Fruit fly (Drosophila melanogaster) whole organism, embryonic: ENCODE measurements around the gene Sry-alpha.
A peak's percentile ranks its signal among the peaks of the same experiment; 100 is the strongest.

Experiments
- Ada2b ChIP-seq: fragments of 200-800 bp; sonication (Bioruptor generic); IDR thresholded peaks from 2 replicates; pipeline ENCODE4 v1.3.6; 2022; ENCODE audit warnings: missing biosample characterization, missing genetic modification characterization
- Asciz ChIP-seq: fragments of 200-800 bp; sonication (Bioruptor generic); optimal IDR thresholded peaks from 2 replicates; lab custom pipeline; 2017; ENCODE audit warnings: missing biosample characterization, mild to moderate bottlenecking, missing genetic modification characterization, missing genetic modification reagents
- Atf-2 ChIP-seq: fragments of 200-800 bp; sonication (Bioruptor generic); optimal IDR thresholded peaks from 2 replicates; lab custom pipeline; 2016; ENCODE audit warnings: missing biosample characterization, missing genetic modification characterization
- CG1024 ChIP-seq: fragments of 200-800 bp; sonication (Bioruptor generic); IDR thresholded peaks from 2 replicates; pipeline ENCODE4 v1.3.6; 2022; ENCODE audit warnings: missing biosample characterization, missing genetic modification characterization
- CG10565 ChIP-seq: fragments of 200-800 bp; sonication (Bioruptor generic); optimal IDR thresholded peaks from 3 replicates; lab custom pipeline; 2016; ENCODE audit warnings: missing biosample characterization, mild to moderate bottlenecking, missing genetic modification characterization
- CG11085 ChIP-seq: fragments of 200-800 bp; sonication (Bioruptor generic); IDR thresholded peaks from 2 replicates; pipeline ENCODE4 v1.3.6; 2022; ENCODE audit warnings: missing biosample characterization, missing genetic modification characterization
- CG12299 ChIP-seq: fragments of 200-800 bp; sonication (Bioruptor generic); optimal IDR thresholded peaks from 2 replicates; lab custom pipeline; 2018; ENCODE audit warnings: missing biosample characterization, mild to moderate bottlenecking, missing genetic modification characterization
- CG12769 ChIP-seq: fragments of 200-800 bp; sonication (Bioruptor generic); optimal IDR thresholded peaks from 2 replicates; lab custom pipeline; 2019; ENCODE audit warnings: missing biosample characterization, mild to moderate bottlenecking, missing genetic modification characterization, moderate library complexity
- CG13775 ChIP-seq: fragments of 200-800 bp; sonication (Bioruptor generic); optimal IDR thresholded peaks from 3 replicates; lab custom pipeline; 2017; ENCODE audit warnings: missing biosample characterization, mild to moderate bottlenecking, missing genetic modification characterization
- CG14050 ChIP-seq: fragments of 200-800 bp; sonication (Bioruptor generic); IDR thresholded peaks from 3 replicates; pipeline ENCODE4 v1.3.6; 2022; ENCODE audit warnings: missing biosample characterization, missing genetic modification characterization
- CG14710 ChIP-seq: fragments of 200-800 bp; sonication (Bioruptor generic); optimal IDR thresholded peaks from 3 replicates; lab custom pipeline; 2019; ENCODE audit warnings: missing biosample characterization, mild to moderate bottlenecking, missing genetic modification characterization, moderate library complexity
- CG15514 ChIP-seq: fragments of 200-800 bp; sonication (Bioruptor generic); optimal IDR thresholded peaks from 3 replicates; lab custom pipeline; 2017; ENCODE audit warnings: missing biosample characterization, missing genetic modification characterization, mild to moderate bottlenecking, moderate library complexity, missing genetic modification reagents
- CG17912 ChIP-seq: fragments of 200-800 bp; sonication (Bioruptor generic); optimal IDR thresholded peaks from 2 replicates; lab custom pipeline; 2018; ENCODE audit warnings: missing biosample characterization, mild to moderate bottlenecking, missing genetic modification characterization
- CG18764 ChIP-seq: fragments of 200-800 bp; sonication (Bioruptor generic); optimal IDR thresholded peaks from 3 replicates; lab custom pipeline; 2016; ENCODE audit warnings: missing biosample characterization, missing genetic modification characterization
- CG2199 ChIP-seq: fragments of 200-800 bp; sonication (Bioruptor generic); IDR thresholded peaks from 3 replicates; pipeline ENCODE4 v1.3.6; 2022; ENCODE audit warnings: missing biosample characterization, missing genetic modification characterization
- CG3407 ChIP-seq: fragments of 200-800 bp; sonication (Bioruptor generic); optimal IDR thresholded peaks from 2 replicates; lab custom pipeline; 2018; ENCODE audit warnings: missing biosample characterization, mild to moderate bottlenecking, missing genetic modification characterization
- CG42726 ChIP-seq: fragments of 200-800 bp; sonication (Bioruptor generic); IDR thresholded peaks from 2 replicates; pipeline ENCODE4 v1.3.6; 2022; ENCODE audit warnings: missing biosample characterization, missing genetic modification characterization; ENCODE audit not compliant: partially characterized antibody
- CG6175 ChIP-seq: fragments of 200-800 bp; sonication (Bioruptor generic); IDR thresholded peaks from 3 replicates; pipeline ENCODE4 v1.3.6; 2022; ENCODE audit warnings: missing biosample characterization, missing genetic modification characterization
- CG6765 ChIP-seq: fragments of 200-800 bp; sonication (Bioruptor generic); optimal IDR thresholded peaks from 3 replicates; lab custom pipeline; 2017; ENCODE audit warnings: missing biosample characterization, mild to moderate bottlenecking, missing genetic modification characterization
- CG7271 ChIP-seq: fragments of 200-800 bp; sonication (Bioruptor generic); optimal IDR thresholded peaks from 2 replicates; lab custom pipeline; 2018; ENCODE audit warnings: missing biosample characterization, mild to moderate bottlenecking, missing genetic modification characterization, moderate library complexity
- CG7556 ChIP-seq: fragments of 200-800 bp; sonication (Bioruptor generic); optimal IDR thresholded peaks from 2 replicates; lab custom pipeline; 2017; ENCODE audit warnings: missing biosample characterization, mild to moderate bottlenecking, missing genetic modification characterization
- D19A ChIP-seq: fragments of 200-800 bp; optimal IDR thresholded peaks from 3 replicates; lab custom pipeline; 2019; ENCODE audit warnings: missing biosample characterization, mild to moderate bottlenecking, missing genetic modification characterization, moderate library complexity
- E2f2 ChIP-seq: fragments of 200-800 bp; sonication (Bioruptor generic); IDR thresholded peaks from 2 replicates; pipeline ENCODE4 v1.3.6; 2022; ENCODE audit warnings: missing biosample characterization, missing genetic modification characterization
- Elba2 ChIP-seq: fragments of 200-800 bp; sonication (Bioruptor generic); optimal IDR thresholded peaks from 3 replicates; lab custom pipeline; 2016; ENCODE audit warnings: missing biosample characterization, missing genetic modification characterization
- H15 ChIP-seq: fragments of 200-800 bp; sonication (Bioruptor generic); IDR thresholded peaks from 3 replicates; pipeline ENCODE4 v1.3.6; 2022; ENCODE audit warnings: missing biosample characterization, missing genetic modification characterization
- Hey ChIP-seq: fragments of 200-800 bp; sonication (Bioruptor generic); optimal IDR thresholded peaks from 3 replicates; lab custom pipeline; 2018; ENCODE audit warnings: missing biosample characterization, mild to moderate bottlenecking, missing genetic modification characterization
- HmgD ChIP-seq: fragments of 200-800 bp; sonication (Bioruptor generic); optimal IDR thresholded peaks from 3 replicates; lab custom pipeline; 2016; ENCODE audit warnings: missing biosample characterization, missing genetic modification characterization
- Myb ChIP-seq: fragments of 200-800 bp; sonication (Bioruptor generic); optimal IDR thresholded peaks from 2 replicates; lab custom pipeline; 2016; ENCODE audit warnings: missing biosample characterization, missing genetic modification characterization
- Neu2 ChIP-seq: fragments of 200-800 bp; sonication (Bioruptor generic); optimal IDR thresholded peaks from 3 replicates; lab custom pipeline; 2016; ENCODE audit warnings: missing biosample characterization, missing genetic modification characterization, borderline replicate concordance
- Vsx1 ChIP-seq: fragments of 200-800 bp; sonication (Bioruptor generic); optimal IDR thresholded peaks from 2 replicates; lab custom pipeline; 2017; ENCODE audit warnings: missing biosample characterization, mild to moderate bottlenecking, missing genetic modification characterization, missing genetic modification reagents
- Xbp1 ChIP-seq: fragments of 200-800 bp; sonication (Bioruptor generic); optimal IDR thresholded peaks from 3 replicates; lab custom pipeline; 2016; ENCODE audit warnings: missing biosample characterization, mild to moderate bottlenecking, missing genetic modification characterization
- ara ChIP-seq: fragments of 200-800 bp; sonication (Bioruptor generic); IDR thresholded peaks from 2 replicates; pipeline ENCODE4 v1.3.6; 2022; ENCODE audit warnings: missing biosample characterization, missing genetic modification characterization
- bbx ChIP-seq: fragments of 200-800 bp; sonication (Bioruptor generic); IDR thresholded peaks from 2 replicates; pipeline ENCODE4 v1.3.6; 2022; ENCODE audit warnings: missing biosample characterization, missing genetic modification characterization; ENCODE audit not compliant: partially characterized antibody
- chinmo ChIP-seq: fragments of 200-800 bp; sonication (Bioruptor generic); IDR thresholded peaks from 4 replicates; pipeline ENCODE4 v1.3.6; 2022; ENCODE audit warnings: missing biosample characterization, missing genetic modification characterization; ENCODE audit not compliant: partially characterized antibody
- croc ChIP-seq: fragments of 200-800 bp; sonication (Bioruptor generic); conservative IDR thresholded peaks from 3 replicates; pipeline ENCODE4 v1.3.6; 2022; ENCODE audit warnings: missing biosample characterization, missing genetic modification characterization
- crp ChIP-seq, 2 experiments: fragments of 200-800 bp; sonication (Bioruptor generic); optimal IDR thresholded peaks; 2 replicates in 1 of 2; 3 replicates in 1 of 2; lab custom pipeline; 2017; ENCODE audit warnings: missing biosample characterization in 2 of 2, missing genetic modification characterization in 2 of 2, mild to moderate bottlenecking in 1 of 2, moderate library complexity in 1 of 2
- eyg ChIP-seq: fragments of 200-800 bp; sonication (Bioruptor generic); optimal IDR thresholded peaks from 3 replicates; lab custom pipeline; 2016; ENCODE audit warnings: missing biosample characterization, missing genetic modification characterization
- gcm2 ChIP-seq: fragments of 200-800 bp; sonication (Bioruptor generic); optimal IDR thresholded peaks from 2 replicates; lab custom pipeline; 2016; ENCODE audit warnings: missing biosample characterization, missing genetic modification characterization
- gem ChIP-seq: fragments of 200-800 bp; sonication (Bioruptor generic); optimal IDR thresholded peaks from 2 replicates; lab custom pipeline; 2019; ENCODE audit warnings: missing biosample characterization, mild to moderate bottlenecking, missing genetic modification characterization, moderate library complexity
- gfzf ChIP-seq: fragments of 200-800 bp; sonication (Bioruptor generic); optimal IDR thresholded peaks from 2 replicates; lab custom pipeline; 2016; ENCODE audit warnings: missing biosample characterization, mild to moderate bottlenecking, missing genetic modification characterization, moderate library complexity
- kah ChIP-seq: fragments of 200-800 bp; sonication (Bioruptor generic); optimal IDR thresholded peaks from 2 replicates; lab custom pipeline; 2018; ENCODE audit warnings: missing biosample characterization, mild to moderate bottlenecking, missing genetic modification characterization
- kni ChIP-seq: fragments of 200-800 bp; sonication (Bioruptor generic); optimal IDR thresholded peaks from 3 replicates; lab custom pipeline; 2017; ENCODE audit warnings: mild to moderate bottlenecking, missing biosample characterization, missing genetic modification reagents, missing genetic modification characterization
- nau ChIP-seq: fragments of 200-800 bp; sonication (Bioruptor generic); optimal IDR thresholded peaks from 3 replicates; lab custom pipeline; 2017; ENCODE audit warnings: missing biosample characterization, mild to moderate bottlenecking, missing genetic modification characterization, missing genetic modification reagents
- odd ChIP-seq: fragments of 200-800 bp; sonication (Bioruptor generic); optimal IDR thresholded peaks from 2 replicates; lab custom pipeline; 2017; ENCODE audit warnings: missing biosample characterization, mild to moderate bottlenecking, missing genetic modification characterization
- onecut ChIP-seq: fragments of 200-800 bp; sonication (Bioruptor generic); IDR thresholded peaks from 2 replicates; pipeline ENCODE4 v1.3.6; 2022; ENCODE audit warnings: missing biosample characterization, missing genetic modification characterization
- org-1 ChIP-seq: fragments of 200-800 bp; sonication (Bioruptor generic); optimal IDR thresholded peaks from 2 replicates; lab custom pipeline; 2017; ENCODE audit warnings: missing biosample characterization, missing genetic modification characterization
- sd ChIP-seq: fragments of 200-800 bp; sonication (Bioruptor generic); optimal IDR thresholded peaks from 3 replicates; lab custom pipeline; 2018; ENCODE audit warnings: missing biosample characterization, mild to moderate bottlenecking, missing genetic modification characterization, moderate library complexity
- ssp ChIP-seq: fragments of 200-800 bp; sonication (Bioruptor generic); IDR thresholded peaks from 2 replicates; pipeline ENCODE4 v1.3.6; 2022; ENCODE audit warnings: missing biosample characterization, missing genetic modification characterization
- stc ChIP-seq: fragments of 200-800 bp; sonication (Bioruptor generic); IDR thresholded peaks from 2 replicates; pipeline ENCODE4 v1.3.6; 2022; ENCODE audit warnings: missing biosample characterization, missing genetic modification characterization
- tin ChIP-seq: fragments of 200-800 bp; sonication (Bioruptor generic); optimal IDR thresholded peaks from 3 replicates; lab custom pipeline; 2016; ENCODE audit warnings: missing biosample characterization, missing genetic modification characterization
- zen2 ChIP-seq: fragments of 200-800 bp; sonication (Bioruptor generic); IDR thresholded peaks from 3 replicates; pipeline ENCODE4 v1.3.6; 2022; ENCODE audit warnings: missing biosample characterization, missing genetic modification characterization; ENCODE audit not compliant: partially characterized antibody

The Sry-alpha gene

DNA sequence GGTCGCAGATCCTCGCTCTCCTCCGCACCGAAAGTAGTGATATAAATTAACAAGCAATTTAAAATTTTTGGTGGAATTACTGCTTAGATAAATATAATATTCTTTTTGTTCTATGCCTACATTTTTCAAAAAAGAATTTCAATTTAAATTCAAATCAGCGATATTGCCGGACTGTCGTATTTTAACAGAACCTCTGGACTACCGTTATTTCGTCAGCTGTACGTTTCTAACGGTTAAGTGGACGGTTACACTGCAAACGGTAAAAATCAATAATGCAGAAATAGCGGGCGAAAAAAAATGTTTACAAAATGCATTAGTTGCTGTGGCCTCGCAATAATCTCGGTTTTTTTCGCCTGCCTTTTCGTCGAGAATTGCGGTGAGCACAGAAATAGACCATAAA, 39.2 kb upstream of the Sry-alpha start, which contains the start of gene Tace (continued):
- TF ChIP-seq CG12299 (no peak), CG18764 (GFP tag; lab: Kevin White, UChicago) (no peak), onecut (GFP tag; lab: Robert Waterston, UW) (peak; percentile 100), CG7556 (GFP tag; lab: Kevin White, UChicago) (no peak), zen2 (GFP tag; lab: Robert Waterston, UW) (no peak), Neu2 (GFP tag; lab: Kevin White, UChicago) (no peak), Asciz (GFP tag; lab: Kevin White, UChicago) (no peak), bbx (GFP tag; lab: Robert Waterston, UW) (no peak), ssp (no peak), CG10565 (GFP tag; lab: Kevin White, UChicago) (no peak), Vsx1 (GFP tag; lab: Kevin White, UChicago) (no peak), CG15514 (GFP tag; lab: Kevin White, UChicago) (no peak), croc (GFP tag; lab: Robert Waterston, UW) (no peak), D19A (no peak), CG2199 (GFP tag; lab: Robert Waterston, UW) (no peak), CG42726 (GFP tag; lab: Robert Waterston, UW) (no peak), nau (GFP tag; lab: Kevin White, UChicago) (no peak), gfzf (GFP tag; lab: Kevin White, UChicago) (peak; percentile 67), stc (no peak), gem (no peak), crp (GFP tag; optimal IDR thresholded peaks at IDR 0.05; lab: Kevin White, UChicago) (peak in 1 of 2 experiments; percentile 36), CG14050 (GFP tag; lab: Robert Waterston, UW) (no peak), CG6175 (GFP tag; lab: Robert Waterston, UW) (no peak), CG1024 (GFP tag; lab: Robert Waterston, UW) (no peak), kah (GFP tag; lab: Kevin White, UChicago) (no peak), Hey (tag; lab: Kevin White, UChicago) (no peak), Ada2b (GFP tag; lab: Robert Waterston, UW) (no peak), CG7271 (tag; lab: Kevin White, UChicago) (no peak), E2f2 (peak; percentile 68), eyg (GFP tag; lab: Kevin White, UChicago) (no peak), CG11085 (GFP tag; lab: Robert Waterston, UW) (no peak), CG12769 (tag; lab: Kevin White, UChicago) (no peak), CG13775 (GFP tag; lab: Kevin White, UChicago) (no peak), Atf-2 (GFP tag; lab: Kevin White, UChicago) (no peak), Elba2 (GFP tag; lab: Kevin White, UChicago) (peak; percentile 85), Myb (peak; percentile 76), sd (no peak), CG14710 (tag; lab: Kevin White, UChicago) (no peak), gcm2 (GFP tag; lab: Kevin White, UChicago) (no peak), Xbp1 (no peak), org-1 (GFP tag; lab: Kevin White, UChicago) (no peak), HmgD (GFP tag; lab: Kevin White, UChicago) (no peak), kni (GFP tag; lab: Kevin White, UChicago) (no peak), H15 (GFP tag; lab: Robert Waterston, UW) (no peak), chinmo (0 out of 4 replicates have a peak, but pooled peaks have one; percentile 20), tin (GFP tag; lab: Kevin White, UChicago) (no peak), CG3407 (GFP tag; lab: Kevin White, UChicago) (no peak), CG6765 (no peak), ara (GFP tag; lab: Robert Waterston, UW) (no peak), odd (no peak), CG17912 (GFP tag; lab: Kevin White, UChicago) (no peak)
